Fruit fly (Drosophila melanogaster): ENCODE data around the gene yata.

The yata gene

DNA sequence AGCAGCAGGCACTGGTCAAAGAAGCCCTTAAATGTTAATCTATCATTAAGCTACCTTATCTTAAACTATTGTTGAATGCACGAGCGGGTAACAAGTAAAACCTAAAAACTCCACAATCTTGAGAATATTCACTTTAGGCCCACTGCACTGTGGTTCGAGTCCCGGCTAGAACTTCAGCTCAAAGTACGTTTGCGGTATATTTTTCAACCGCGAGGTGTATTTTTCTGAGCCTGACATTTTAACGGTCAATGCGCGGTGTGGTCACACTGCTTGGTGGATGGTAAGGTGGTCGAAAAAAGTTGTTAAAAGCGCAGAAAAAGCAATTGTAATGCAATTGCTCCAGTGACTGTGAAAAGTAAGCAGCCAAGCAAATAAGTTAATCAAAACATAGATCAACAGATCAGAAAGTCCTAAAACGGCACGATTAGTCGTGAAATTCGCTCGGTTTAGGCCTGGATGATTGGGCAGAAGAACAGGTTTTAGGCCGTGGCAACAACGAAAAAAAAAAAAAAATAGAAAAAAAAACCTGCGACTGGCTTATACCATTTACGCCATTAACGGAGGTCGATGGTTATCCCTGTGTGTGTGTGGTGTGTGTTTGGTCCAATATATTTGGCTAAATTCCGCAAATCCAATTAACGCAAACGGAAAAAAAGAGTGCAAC is 23.3 kb upstream of the yata start, which contains the start of gene Kul (continued):
- no peak for TF ChIP-seq zen2 (GFP tag; IDR thresholded peaks at IDR 0.05; ENCODE audit: partially characterized antibody)
- peak; percentile 2 for TF ChIP-seq CG15696 (tag; optimal IDR thresholded peaks at IDR 0.05)
- TF ChIP-seq chif (GFP tag; optimal IDR thresholded peaks at IDR 0.05), result no peak
- no peak for TF ChIP-seq tx (GFP tag; optimal IDR thresholded peaks at IDR 0.05)
- no peak for TF ChIP-seq Oli (tag; optimal IDR thresholded peaks at IDR 0.05)
- TF ChIP-seq jing (GFP tag; optimal IDR thresholded peaks at IDR 0.05), result no peak
- no peak for TF ChIP-seq disco-r (GFP tag; optimal IDR thresholded peaks at IDR 0.05)
- peak; percentile 26; the same call in 1 of the 2 replicates for TF ChIP-seq Bgb (GFP tag; IDR thresholded peaks at IDR 0.05; ENCODE audit: partially characterized antibody)
- no peak for TF ChIP-seq az2 (GFP tag; optimal IDR thresholded peaks at IDR 0.05)
- no peak for TF ChIP-seq CG10654 (GFP tag; optimal IDR thresholded peaks at IDR 0.05)
- peak; percentile 28; the same call in 1 of the 2 replicates for TF ChIP-seq Ptx1 (GFP tag; IDR thresholded peaks at IDR 0.05)
- TF ChIP-seq Bdp1 (GFP tag; optimal IDR thresholded peaks at IDR 0.05), result no peak
- no peak for TF ChIP-seq scrt (GFP tag; optimal IDR thresholded peaks at IDR 0.05)
- TF ChIP-seq row (GFP tag; IDR thresholded peaks at IDR 0.05), result peak; percentile 56; the same call in 2 of the 3 replicates
- TF ChIP-seq pnt (GFP tag; optimal IDR thresholded peaks at IDR 0.05), result peak; percentile 11
- TF ChIP-seq ttk (GFP tag; IDR thresholded peaks at IDR 0.05), result no peak
- TF ChIP-seq nom (GFP tag; optimal IDR thresholded peaks at IDR 0.05), result peak; percentile 91
- peak; percentile 48 for TF ChIP-seq grau (tag; optimal IDR thresholded peaks at IDR 0.05)
- TF ChIP-seq CG10209 (GFP tag; optimal IDR thresholded peaks at IDR 0.05), result no peak
- TF ChIP-seq CG18262 (tag; optimal IDR thresholded peaks at IDR 0.05), result no peak
- TF ChIP-seq mam (GFP tag; optimal IDR thresholded peaks at IDR 0.05), result peak; percentile 36
- TF ChIP-seq CG11085 (GFP tag; IDR thresholded peaks at IDR 0.05), result no peak
- no peak for TF ChIP-seq Dll (GFP tag; IDR thresholded peaks at IDR 0.05; ENCODE audit: partially characterized antibody)
- no peak for TF ChIP-seq CG7963 (GFP tag; IDR thresholded peaks at IDR 0.05; ENCODE audit: partially characterized antibody)

DNA sequence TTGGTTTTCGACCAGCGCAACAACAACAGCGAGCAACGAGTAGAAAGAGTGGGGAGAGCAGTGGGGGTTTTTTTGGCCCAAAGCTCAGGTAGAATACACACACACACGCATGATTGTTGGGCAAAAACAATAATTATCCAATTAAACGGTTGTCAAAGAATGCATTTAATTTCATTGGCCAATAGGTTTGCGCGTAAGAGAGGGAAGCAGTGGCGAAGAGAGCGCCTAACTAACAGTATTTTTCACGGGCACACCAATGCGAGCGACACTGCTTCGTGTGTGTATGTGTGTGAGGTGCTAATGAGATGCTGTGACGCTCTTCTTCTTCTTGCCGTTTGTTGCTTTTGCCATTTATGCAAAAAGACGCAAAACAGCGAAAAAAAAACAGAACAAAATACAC is 22.7 kb upstream of the yata start:
- peak; percentile 76 for TF ChIP-seq CG17385 (GFP tag; optimal IDR thresholded peaks at IDR 0.05)
- peak; percentile 67 for TF ChIP-seq cg (GFP tag; optimal IDR thresholded peaks at IDR 0.05)
- no peak for TF ChIP-seq cato (GFP tag; optimal IDR thresholded peaks at IDR 0.05; ENCODE audit: borderline replicate concordance)
- no peak for TF ChIP-seq CG11696 (GFP tag; IDR thresholded peaks at IDR 0.05)
- no peak for TF ChIP-seq pb (GFP tag; optimal IDR thresholded peaks at IDR 0.05)
- TF ChIP-seq zen (tag; optimal IDR thresholded peaks at IDR 0.05), result peak; percentile 49
- peak; percentile 26 for TF ChIP-seq sens (GFP tag)
- peak; percentile 76 for TF ChIP-seq Nf-YB (GFP tag; optimal IDR thresholded peaks at IDR 0.05)
- TF ChIP-seq chinmo (GFP tag; IDR thresholded peaks at IDR 0.05; ENCODE audit: partially characterized antibody), result 0 out of 4 replicates have a peak, but pooled peaks have one; percentile 52
- TF ChIP-seq vvl (GFP tag; IDR thresholded peaks at IDR 0.05), result peak; percentile 38; the same call in 1 of the 2 replicates
- peak; percentile 75 for TF ChIP-seq Nf-YC (tag; optimal IDR thresholded peaks at IDR 0.05)
- TF ChIP-seq Trl (optimal IDR thresholded peaks at IDR 0.05), result peak; percentile 33 to 53
- no peak for TF ChIP-seq Trl (GFP tag; optimal IDR thresholded peaks at IDR 0.05)
- TF ChIP-seq lbe (GFP tag; optimal IDR thresholded peaks at IDR 0.05), result no peak
- no peak for TF ChIP-seq luna (GFP tag; optimal IDR thresholded peaks at IDR 0.05)
- TF ChIP-seq nau (GFP tag; optimal IDR thresholded peaks at IDR 0.05), result no peak

Data from whole organism, embryonic.